Worm (Caenorhabditis elegans): ENCODE results near the gene irld-11.
A peak's percentile ranks its signal among the peaks of the same experiment; 100 is the strongest.

irld-11 gene

ce11 chrV:1640008-1640407 lies 14.9 kb upstream of the irld-11 start, which contains the start of gene str-221:
TSS of gene str-221 (plus strand) at chrV:1640308.
- TF ChIP-seq sdz-12 (GFP tag; optimal IDR thresholded peaks at IDR 0.05) (no peak), gei-8 (GFP tag; optimal IDR thresholded peaks at IDR 0.05) (no peak), nhr-10 (tag; optimal IDR thresholded peaks at IDR 0.05) (no peak), nhr-6 (tag; optimal IDR thresholded peaks at IDR 0.05) (no peak), rbr-2 (tag; optimal IDR thresholded peaks at IDR 0.05) (no peak), zip-11 (GFP tag; IDR thresholded peaks at IDR 0.05) (no peak)

ce11 chrV:1642199-1642598 lies 12.7 kb upstream of the irld-11 start, which contains the start of gene Y46H3D.1:
TSS of gene Y46H3D.1 (plus strand) at chrV:1642499.
- TF ChIP-seq ZK337.2 (GFP tag; IDR thresholded peaks at IDR 0.05) (no peak), egl-27 (tag; optimal IDR thresholded peaks at IDR 0.05) (no peak), ceh-32 (tag; optimal IDR thresholded peaks at IDR 0.05; ENCODE audit: poor library complexity) (no peak), ceh-62 (tag; optimal IDR thresholded peaks at IDR 0.05) (no peak), saeg-2 (GFP tag; IDR thresholded peaks at IDR 0.05) (no peak), lir-3 (tag; optimal IDR thresholded peaks at IDR 0.05) (no peak), skn-1 (tag; optimal IDR thresholded peaks at IDR 0.05) (no peak), dmd-6 (GFP tag; IDR thresholded peaks at IDR 0.05) (no peak), Y48G9A.11 (GFP tag; IDR thresholded peaks at IDR 0.05) (no peak)

- no peak for TF ChIP-seq hmg-1.1 (GFP tag; IDR thresholded peaks at IDR 0.05)
- TF ChIP-seq F44E2.7 (GFP tag; IDR thresholded peaks at IDR 0.05): peak; percentile 75; the same call in 1 of the 2 replicates
- no peak for TF ChIP-seq tra-1 (GFP tag; IDR thresholded peaks at IDR 0.05)
- no peak for TF ChIP-seq nhr-102 (tag; optimal IDR thresholded peaks at IDR 0.05)
- TF ChIP-seq lin-38 (GFP tag; IDR thresholded peaks at IDR 0.05): no peak
- 0 out of 2 replicates have a peak, but pooled peaks have one; percentile 25 for TF ChIP-seq dmd-8 (GFP tag; IDR thresholded peaks at IDR 0.05)
- no peak for TF ChIP-seq mxl-2 (GFP tag; conservative IDR thresholded peaks at IDR 0.05)
- TF ChIP-seq unc-62 (GFP tag; optimal IDR thresholded peaks at IDR 0.05 in 1 of 2): no peak
- TF ChIP-seq unc-62 (tag; optimal IDR thresholded peaks at IDR 0.05): no peak
- no peak for TF ChIP-seq fkh-10 (GFP tag; optimal IDR thresholded peaks at IDR 0.05)
Measured at ce11 chrV:1642768-1643167, 12.2 kb upstream of the irld-11 start.

DNA sequence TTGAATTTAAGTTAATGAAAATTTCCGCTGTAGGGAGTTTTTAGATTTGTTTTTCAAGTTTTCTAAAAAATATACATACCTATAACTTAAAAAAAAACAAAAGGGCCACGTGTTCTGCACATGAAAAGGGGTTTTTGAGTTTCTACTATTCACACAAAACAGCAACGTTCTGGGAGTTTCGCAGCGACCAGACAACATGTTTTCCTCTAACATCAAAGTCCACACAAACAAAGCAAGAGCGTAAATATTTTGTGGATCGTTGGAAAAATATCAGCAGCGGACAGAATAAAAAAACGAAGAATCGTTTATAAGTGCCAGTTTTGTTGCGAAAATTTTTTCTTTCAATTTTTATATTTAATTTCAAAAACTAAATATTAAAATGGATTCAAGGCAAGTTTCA lies 11.1 kb upstream of the irld-11 start, which contains the start of gene alh-2:
alh-2 (plus strand) TSS at position 284 of the 400 bp plus-strand sequence.
- TF ChIP-seq ctbp-1 (GFP tag; IDR thresholded peaks at IDR 0.05) (no peak), daf-16 (GFP tag; optimal IDR thresholded peaks at IDR 0.05) (peak in 1 of 2 experiments; percentile 96), daf-16 (tag; optimal IDR thresholded peaks at IDR 0.05) (no peak)

DNA sequence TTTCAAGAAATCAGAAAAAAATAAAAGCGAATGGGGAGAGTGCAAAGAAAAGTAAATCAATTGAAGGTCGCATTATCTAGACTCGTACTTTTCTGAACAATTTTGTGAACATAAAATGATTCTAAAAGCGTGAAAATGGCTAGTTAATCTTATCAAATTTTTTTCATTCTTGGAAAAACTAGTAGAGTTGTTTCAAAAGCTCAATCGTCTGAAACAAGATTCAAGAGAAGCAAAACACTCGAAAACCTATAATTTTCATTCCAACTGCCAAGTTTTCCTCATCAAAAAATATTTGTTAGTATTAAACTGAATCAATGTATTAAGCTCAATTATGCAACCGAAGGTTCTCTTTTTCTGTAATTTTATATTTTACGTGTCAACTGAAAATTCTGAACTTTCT lies 6.9 kb upstream of the irld-11 start, which contains the start of gene irld-45:
irld-45 (plus strand) TSS at position 301 of the 400 bp plus-strand sequence.
- TF ChIP-seq mes-2 (tag; optimal IDR thresholded peaks at IDR 0.05; ENCODE audit: poor library complexity, severe bottlenecking): no peak
- peak; percentile 67 for TF ChIP-seq aha-1 (tag)

DNA sequence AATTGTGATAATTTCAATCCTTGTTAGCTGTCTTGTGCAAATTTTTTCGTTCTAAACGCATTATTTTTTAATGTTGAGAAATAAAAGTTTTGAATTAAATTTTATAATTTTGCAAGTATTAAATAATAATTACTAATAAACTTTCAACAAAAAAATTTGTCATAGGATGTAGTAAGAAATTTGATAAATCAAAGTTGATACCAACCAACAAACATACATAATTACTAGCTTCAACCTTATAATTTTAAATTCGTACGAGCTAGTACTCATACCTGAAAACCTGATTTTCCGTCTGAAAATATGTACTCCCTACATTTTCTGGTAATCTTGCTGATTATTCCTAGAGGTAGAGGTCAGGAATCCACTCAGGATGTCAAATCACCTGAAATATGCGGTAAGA lies 3.9 kb upstream of the irld-11 start, which contains the start of gene irld-44:
irld-44 (plus strand) TSS at position 301 of the 400 bp plus-strand sequence.
- no peak for TF ChIP-seq spr-1 (tag; optimal IDR thresholded peaks at IDR 0.05)
- no peak for TF ChIP-seq daf-8 (GFP tag; IDR thresholded peaks at IDR 0.05)
- TF ChIP-seq T20F7.1 (GFP tag; optimal IDR thresholded peaks at IDR 0.05): no peak
- no peak for TF ChIP-seq nhr-11 (tag; optimal IDR thresholded peaks at IDR 0.05)
- no peak for TF ChIP-seq nhr-10 (tag; optimal IDR thresholded peaks at IDR 0.05)
